Worm (Caenorhabditis elegans) whole organism, L3 larva: Measurements from ENCODE around the gene ztf-25.
A peak's percentile ranks its signal among the peaks of the same experiment; 100 is the strongest.
"Not testable (repeated sequence)": the region's sequence is repeated elsewhere in the genome, so short reads cannot be mapped to it uniquely, and the experiment has no call there.

Source experiments
- R02D3.7 ChIP-seq: fragments of 150-350 bp; optimal IDR thresholded peaks from 2 replicates; lab custom pipeline; 2014; ENCODE audit warnings: missing biosample characterization, missing genetic modification characterization
- ama-1 ChIP-seq: fragments of 150-350 bp; optimal IDR thresholded peaks from 2 replicates; lab custom pipeline; 2018
- ceh-16 ChIP-seq: sonication (generic microtip); optimal IDR thresholded peaks from 2 replicates; lab custom pipeline; 2017; ENCODE audit warnings: missing biosample characterization, missing genetic modification characterization
- ceh-28 ChIP-seq: fragments of 150-350 bp; optimal IDR thresholded peaks from 2 replicates; lab custom pipeline; 2014; ENCODE audit warnings: missing biosample characterization, missing genetic modification reagents, missing genetic modification characterization
- ceh-9 ChIP-seq: sonication (generic microtip); optimal IDR thresholded peaks from 2 replicates; lab custom pipeline; 2018; ENCODE audit warnings: missing biosample characterization, missing genetic modification characterization
- daf-12 ChIP-seq: fragments of 150-350 bp; optimal IDR thresholded peaks from 2 replicates; lab custom pipeline; 2014; ENCODE audit warnings: missing biosample characterization, missing genetic modification reagents, missing genetic modification characterization
- egl-27 ChIP-seq: sonication (generic microtip); optimal IDR thresholded peaks from 4 replicates; lab custom pipeline; 2017; ENCODE audit warnings: missing biosample characterization, missing genetic modification reagents, missing genetic modification characterization
- egl-5 ChIP-seq: fragments of 150-350 bp; optimal IDR thresholded peaks from 2 replicates; lab custom pipeline; 2017; ENCODE audit warnings: missing biosample characterization, missing genetic modification reagents, missing genetic modification characterization, inconsistent platforms
- elt-1 ChIP-seq: fragments of 150-350 bp; optimal IDR thresholded peaks from 2 replicates; lab custom pipeline; 2014; ENCODE audit warnings: missing biosample characterization, missing genetic modification characterization
- elt-2 ChIP-seq: sonication (generic microtip); optimal IDR thresholded peaks from 2 replicates; lab custom pipeline; 2016; ENCODE audit warnings: missing genetic modification reagents, mild to moderate bottlenecking, missing genetic modification characterization, missing compliant biosample characterization
- elt-3 ChIP-seq, 3 experiments: fragments of 150-350 bp in 1 of 3; sonication (generic microtip) in 2 of 3; optimal IDR thresholded peaks; 2 replicates in 2 of 3; 4 replicates in 1 of 3; lab custom pipeline; 2014 to 2017; ENCODE audit warnings: missing biosample characterization in 3 of 3, missing genetic modification characterization in 3 of 3
- eor-1 ChIP-seq, 2 experiments: fragments of 150-350 bp; optimal IDR thresholded peaks; 2 replicates each; lab custom pipeline; 2014 to 2018; ENCODE audit warnings: missing biosample characterization in 2 of 2, missing genetic modification characterization in 2 of 2
- fkh-10 ChIP-seq: sonication (generic microtip); optimal IDR thresholded peaks from 2 replicates; lab custom pipeline; 2017; ENCODE audit warnings: missing biosample characterization, missing genetic modification reagents, missing genetic modification characterization
- fkh-2 ChIP-seq: fragments of 150-350 bp; optimal IDR thresholded peaks from 2 replicates; lab custom pipeline; 2014; ENCODE audit warnings: missing biosample characterization, missing genetic modification reagents, missing genetic modification characterization
- fos-1 ChIP-seq: fragments of 150-350 bp; optimal IDR thresholded peaks from 2 replicates; lab custom pipeline; 2014; ENCODE audit warnings: missing biosample characterization, missing genetic modification characterization
- jun-1 ChIP-seq: fragments of 150-350 bp; optimal IDR thresholded peaks from 2 replicates; lab custom pipeline; 2014; ENCODE audit warnings: missing biosample characterization, missing genetic modification reagents, missing genetic modification characterization
- lin-15B ChIP-seq: fragments of 150-350 bp; optimal IDR thresholded peaks from 2 replicates; lab custom pipeline; 2014; ENCODE audit warnings: missing biosample characterization, missing genetic modification characterization
- lsy-12 ChIP-seq: sonication (generic microtip); optimal IDR thresholded peaks from 2 replicates; lab custom pipeline; 2016; ENCODE audit warnings: mild to moderate bottlenecking, missing genetic modification characterization, missing compliant biosample characterization
- mdl-1 ChIP-seq: fragments of 150-350 bp; optimal IDR thresholded peaks from 2 replicates; lab custom pipeline; 2014; ENCODE audit warnings: missing biosample characterization, missing genetic modification characterization
- mml-1 ChIP-seq: fragments of 150-350 bp; sonication (generic microtip); optimal IDR thresholded peaks from 3 replicates; lab custom pipeline; 2014; ENCODE audit warnings: missing biosample characterization, missing genetic modification characterization
- nfya-1 ChIP-seq: sonication (generic microtip); optimal IDR thresholded peaks from 2 replicates; lab custom pipeline; 2017; ENCODE audit warnings: missing genetic modification characterization, mild to moderate bottlenecking, missing compliant biosample characterization, antibody characterized with exemption, moderate library complexity; ENCODE audit not compliant: insufficient read depth
- nhr-11 ChIP-seq: fragments of 150-350 bp; optimal IDR thresholded peaks from 2 replicates; lab custom pipeline; 2014; ENCODE audit warnings: missing biosample characterization, missing genetic modification characterization
- nhr-12 ChIP-seq: fragments of 150-350 bp; optimal IDR thresholded peaks from 2 replicates; lab custom pipeline; 2014; ENCODE audit warnings: missing biosample characterization, missing genetic modification characterization
- nhr-23 ChIP-seq: fragments of 150-350 bp; optimal IDR thresholded peaks from 2 replicates; lab custom pipeline; 2014; ENCODE audit warnings: missing biosample characterization, missing genetic modification reagents, missing genetic modification characterization
- nhr-25 ChIP-seq: sonication (generic microtip); optimal IDR thresholded peaks from 2 replicates; lab custom pipeline; 2017; ENCODE audit warnings: missing biosample characterization, missing genetic modification characterization
- nhr-28 ChIP-seq: fragments of 150-350 bp; optimal IDR thresholded peaks from 2 replicates; lab custom pipeline; 2014; ENCODE audit warnings: missing biosample characterization, missing genetic modification characterization
- nhr-67 ChIP-seq: fragments of 150-350 bp; optimal IDR thresholded peaks from 2 replicates; lab custom pipeline; 2014; ENCODE audit warnings: missing biosample characterization, missing genetic modification characterization
- nhr-76 ChIP-seq: fragments of 150-350 bp; sonication (generic microtip); optimal IDR thresholded peaks from 5 replicates; lab custom pipeline; 2014; ENCODE audit warnings: missing biosample characterization, missing genetic modification characterization
- nhr-77 ChIP-seq: fragments of 150-350 bp; optimal IDR thresholded peaks from 2 replicates; lab custom pipeline; 2014; ENCODE audit warnings: missing biosample characterization, missing genetic modification characterization
- pha-4 ChIP-seq: fragments of 150-350 bp; optimal IDR thresholded peaks from 2 replicates; lab custom pipeline; 2014; ENCODE audit warnings: missing biosample characterization, missing genetic modification reagents, missing genetic modification characterization
- pqm-1 ChIP-seq: fragments of 150-350 bp; optimal IDR thresholded peaks from 2 replicates; lab custom pipeline; 2017; ENCODE audit warnings: missing biosample characterization, missing genetic modification characterization, inconsistent platforms
- sea-2 ChIP-seq: fragments of 150-350 bp; sonication (generic microtip); optimal IDR thresholded peaks from 4 replicates; lab custom pipeline; 2014; ENCODE audit warnings: missing biosample characterization, missing genetic modification reagents, missing genetic modification characterization
- skn-1 ChIP-seq: fragments of 150-350 bp; optimal IDR thresholded peaks from 2 replicates; lab custom pipeline; 2014; ENCODE audit warnings: missing biosample characterization, missing genetic modification characterization
- snpc-4 ChIP-seq: fragments of 150-350 bp; optimal IDR thresholded peaks from 2 replicates; lab custom pipeline; 2014; ENCODE audit warnings: missing biosample characterization, missing genetic modification characterization
- tbx-2 ChIP-seq: sonication (generic microtip); optimal IDR thresholded peaks from 2 replicates; lab custom pipeline; 2016; ENCODE audit warnings: mild to moderate bottlenecking, missing genetic modification characterization, missing compliant biosample characterization
- unc-39 ChIP-seq: sonication (generic microtip); optimal IDR thresholded peaks from 4 replicates; lab custom pipeline; 2017; ENCODE audit warnings: missing biosample characterization, missing genetic modification characterization
- unc-62 ChIP-seq: fragments of 150-350 bp; sonication (generic microtip); optimal IDR thresholded peaks from 4 replicates; lab custom pipeline; 2014; ENCODE audit warnings: missing biosample characterization, missing genetic modification reagents, missing genetic modification characterization
- zag-1 ChIP-seq: fragments of 150-350 bp; optimal IDR thresholded peaks from 2 replicates; lab custom pipeline; 2014; ENCODE audit warnings: missing biosample characterization, missing genetic modification characterization
- ztf-11 ChIP-seq: fragments of 150-350 bp; optimal IDR thresholded peaks from 2 replicates; lab custom pipeline; 2014; ENCODE audit warnings: missing biosample characterization, missing genetic modification characterization
- ztf-4 ChIP-seq: fragments of 150-350 bp; optimal IDR thresholded peaks from 2 replicates; lab custom pipeline; 2014; ENCODE audit warnings: missing biosample characterization, missing genetic modification characterization

Gene ztf-25

ce11 chrV:17566850-17567249, 34.8 kb upstream of the ztf-25 start, which contains the start of gene C38D9.2:
TSS of gene C38D9.2 (plus strand) at chrV:17567150.
- TF ChIP-seq nhr-28 (tag; lab: Kevin White, UChicago) (no peak), nhr-25 (tag; lab: Kevin White, UChicago) (no peak), nhr-67 (tag; lab: Kevin White, UChicago) (no peak), eor-1 (tag; optimal IDR thresholded peaks at IDR 0.05; lab: Kevin White, UChicago) (no peak), egl-27 (tag; lab: Kevin White, UChicago) (no peak), tbx-2 (tag; lab: Kevin White, UChicago) (no peak), elt-1 (tag; lab: Kevin White, UChicago) (no peak), ceh-16 (no peak), fos-1 (tag; lab: Kevin White, UChicago) (no peak), ztf-11 (tag; lab: Kevin White, UChicago) (no peak)

ce11 chrV:17580017-17580416, 21.6 kb upstream of the ztf-25 start:
- TF ChIP-seq nfya-1 (tag; lab: Kevin White, UChicago) (no peak), eor-1 (tag; optimal IDR thresholded peaks at IDR 0.05; lab: Kevin White, UChicago) (no peak), unc-39 (tag; lab: Kevin White, UChicago) (no peak), egl-27 (tag; lab: Kevin White, UChicago) (no peak), elt-1 (tag; lab: Kevin White, UChicago) (no peak), ama-1 (lab: Kevin White, UChicago) (no peak), daf-12 (tag; lab: Kevin White, UChicago) (no peak), tbx-2 (tag; lab: Kevin White, UChicago) (no peak), nhr-77 (tag; lab: Kevin White, UChicago) (no peak), ceh-16 (no peak), snpc-4 (no peak), egl-5 (no peak), R02D3.7 (tag; lab: Kevin White, UChicago) (no peak), nhr-11 (tag; lab: Kevin White, UChicago) (no peak), nhr-67 (tag; lab: Kevin White, UChicago) (no peak), sea-2 (GFP tag; lab: Kevin White, UChicago) (no peak), jun-1 (tag; lab: Kevin White, UChicago) (no peak), fkh-2 (tag; lab: Kevin White, UChicago) (no peak), ceh-28 (no peak)

- TF ChIP-seq elt-1, fos-1, lin-15B (tag; lab: Kevin White, UChicago): not testable (repeated sequence)
Observed at ce11 chrV:17584352-17584843, 17.2 kb upstream of the ztf-25 start, which contains the start of gene fbxa-133. TSS of gene fbxa-133 (plus strand) at chrV:17584793.

- no peak for TF ChIP-seq egl-5
- no peak for TF ChIP-seq nhr-11 (tag; lab: Kevin White, UChicago)
- no peak for TF ChIP-seq fos-1 (tag; lab: Kevin White, UChicago)
- TF ChIP-seq ama-1 (lab: Kevin White, UChicago): no peak
- no peak for TF ChIP-seq fkh-10 (GFP tag; lab: Kevin White, UChicago)
- no peak for TF ChIP-seq R02D3.7 (tag; lab: Kevin White, UChicago)
- TF ChIP-seq daf-12 (tag; lab: Kevin White, UChicago): no peak
- TF ChIP-seq nhr-23 (tag; lab: Kevin White, UChicago): no peak
- TF ChIP-seq unc-62 (GFP tag; lab: Kevin White, UChicago): no peak
- TF ChIP-seq nhr-76 (tag; lab: Kevin White, UChicago): no peak
- TF ChIP-seq ceh-9 (tag; lab: Kevin White, UChicago): no peak
- TF ChIP-seq elt-2 (tag; lab: Kevin White, UChicago): no peak
- TF ChIP-seq skn-1 (tag; lab: Kevin White, UChicago): no peak
- no peak for TF ChIP-seq eor-1 (tag; optimal IDR thresholded peaks at IDR 0.05; lab: Kevin White, UChicago)
- no peak for TF ChIP-seq pqm-1 (tag; lab: Kevin White, UChicago)
Observed at ce11 chrV:17595691-17596090, 5.9 kb upstream of the ztf-25 start.

- TF ChIP-seq pha-4 (tag; lab: Kevin White, UChicago) (peak; percentile 61), lsy-12 (tag; lab: Kevin White, UChicago) (no peak), mdl-1 (tag; lab: Kevin White, UChicago) (no peak), fos-1 (tag; lab: Kevin White, UChicago) (no peak), jun-1 (tag; lab: Kevin White, UChicago) (no peak), zag-1 (no peak), elt-2 (tag; lab: Kevin White, UChicago) (peak; percentile 88), elt-3 (tag; optimal IDR thresholded peaks at IDR 0.05; lab: Kevin White, UChicago) (no peak), egl-5 (no peak), mml-1 (tag; lab: Kevin White, UChicago) (no peak), pqm-1 (tag; lab: Kevin White, UChicago) (peak; percentile 80), ztf-4 (tag; lab: Kevin White, UChicago) (no peak), nhr-12 (tag; lab: Kevin White, UChicago) (no peak), nhr-77 (tag; lab: Kevin White, UChicago) (no peak), snpc-4 (no peak)
Observed at ce11 chrV:17598810-17599209, 2.8 kb upstream of the ztf-25 start, which contains the start of gene Y6G8.2. TSS of gene Y6G8.2 (minus strand) at chrV:17598956.
